Worm (Caenorhabditis elegans): ENCODE data around the gene nep-12.

nep-12 gene

DNA sequence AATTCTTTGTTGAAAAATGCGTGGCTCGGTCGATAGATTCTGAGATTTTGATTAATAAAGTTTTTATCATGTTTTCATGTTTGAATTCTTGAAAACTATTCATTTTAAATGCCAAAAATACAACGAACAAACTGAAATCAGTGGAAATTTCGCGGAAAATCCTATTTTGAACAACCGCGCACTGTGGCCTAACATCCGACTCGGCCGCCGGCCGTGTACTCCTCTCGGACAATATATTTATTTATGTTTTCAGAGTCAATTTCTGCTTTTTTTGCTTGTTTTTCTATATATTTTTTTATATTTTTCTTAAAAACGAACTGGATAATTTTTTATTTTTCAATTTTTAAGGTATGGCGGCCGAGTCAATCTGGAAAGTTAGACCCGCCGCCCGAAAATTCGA, 6.9 kb upstream of the nep-12 start, which contains the start of gene F26G1.1 (continued):
- TF ChIP-seq pag-3 (tag; optimal IDR thresholded peaks at IDR 0.05; ENCODE audit: borderline replicate concordance) (no peak), rnt-1 (tag; optimal IDR thresholded peaks at IDR 0.05) (peak; percentile 12), ttx-3 (tag; optimal IDR thresholded peaks at IDR 0.05) (peak; percentile 58), pros-1 (tag; optimal IDR thresholded peaks at IDR 0.05) (no peak), fkh-6 (tag; optimal IDR thresholded peaks at IDR 0.05) (peak; percentile 14), ceh-48 (tag; optimal IDR thresholded peaks at IDR 0.05) (no peak), syd-9 (tag; optimal IDR thresholded peaks at IDR 0.05) (no peak), ceh-9 (tag; optimal IDR thresholded peaks at IDR 0.05) (no peak), hlh-8 (tag; optimal IDR thresholded peaks at IDR 0.05) (peak; percentile 90), tbx-7 (tag; optimal IDR thresholded peaks at IDR 0.05) (peak; percentile 93), F13H6.1 (tag; optimal IDR thresholded peaks at IDR 0.05) (peak; percentile 63), unc-86 (tag; optimal IDR thresholded peaks at IDR 0.05) (no peak), fax-1 (tag; optimal IDR thresholded peaks at IDR 0.05) (peak; percentile 57), hlh-13 (GFP tag; optimal IDR thresholded peaks at IDR 0.05) (no peak), ceh-2 (tag; optimal IDR thresholded peaks at IDR 0.05) (peak; percentile 90), ceh-24 (tag; optimal IDR thresholded peaks at IDR 0.05) (no peak), ceh-31 (tag; optimal IDR thresholded peaks at IDR 0.05) (peak; percentile 90), pqm-1 (tag; optimal IDR thresholded peaks at IDR 0.05) (no peak), T23F11.4 (GFP tag; optimal IDR thresholded peaks at IDR 0.05) (no peak)

DNA sequence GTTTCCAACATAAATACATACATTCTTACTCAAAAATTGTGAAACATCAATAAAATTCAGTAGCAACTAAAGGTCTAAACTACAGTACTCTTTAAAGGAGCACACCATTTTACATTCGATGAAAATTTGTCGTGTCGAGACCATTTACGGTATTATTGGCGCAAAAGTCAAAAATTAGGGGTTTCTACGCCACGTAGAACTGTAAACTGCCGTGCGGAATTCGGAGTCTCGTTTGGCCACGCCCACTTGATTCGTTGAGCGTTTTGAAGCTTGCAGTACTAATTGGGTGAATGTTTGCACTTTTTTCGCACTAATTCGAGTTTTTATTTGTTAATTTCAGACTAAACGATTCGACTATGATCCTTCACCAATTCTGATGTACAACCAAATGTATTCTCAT, 6.4 kb upstream of the nep-12 start:
- TF ChIP-seq fkh-10 (GFP tag; optimal IDR thresholded peaks at IDR 0.05): no peak
- TF ChIP-seq ceh-34 (tag; optimal IDR thresholded peaks at IDR 0.05): no peak
- TF ChIP-seq pqm-1 (tag; optimal IDR thresholded peaks at IDR 0.05): no peak
- TF ChIP-seq ama-1 (optimal IDR thresholded peaks at IDR 0.05): no peak
- no peak for TF ChIP-seq pag-3 (tag; optimal IDR thresholded peaks at IDR 0.05; ENCODE audit: borderline replicate concordance)
- TF ChIP-seq syd-9 (tag; optimal IDR thresholded peaks at IDR 0.05): no peak
- TF ChIP-seq unc-55 (GFP tag; optimal IDR thresholded peaks at IDR 0.05): no peak
- TF ChIP-seq ceh-19 (GFP tag; optimal IDR thresholded peaks at IDR 0.05): no peak
- TF ChIP-seq pat-9 (tag; optimal IDR thresholded peaks at IDR 0.05): no peak
- no peak for TF ChIP-seq nhr-232 (tag; optimal IDR thresholded peaks at IDR 0.05)
- TF ChIP-seq tbx-2 (tag; optimal IDR thresholded peaks at IDR 0.05): no peak
- TF ChIP-seq pha-2 (tag; optimal IDR thresholded peaks at IDR 0.05): no peak
- TF ChIP-seq gmeb-2 (tag; optimal IDR thresholded peaks at IDR 0.05): no peak
- no peak for TF ChIP-seq sox-4 (tag; optimal IDR thresholded peaks at IDR 0.05)
- TF ChIP-seq sdc-2 (tag; optimal IDR thresholded peaks at IDR 0.05): no peak
- TF ChIP-seq che-1 (tag; optimal IDR thresholded peaks at IDR 0.05): no peak
- TF ChIP-seq unc-42 (tag; optimal IDR thresholded peaks at IDR 0.05): no peak
- TF ChIP-seq mec-3 (tag; optimal IDR thresholded peaks at IDR 0.05; ENCODE audit: borderline replicate concordance): no peak
- no peak for TF ChIP-seq K02D7.2 (tag; optimal IDR thresholded peaks at IDR 0.05)

DNA sequence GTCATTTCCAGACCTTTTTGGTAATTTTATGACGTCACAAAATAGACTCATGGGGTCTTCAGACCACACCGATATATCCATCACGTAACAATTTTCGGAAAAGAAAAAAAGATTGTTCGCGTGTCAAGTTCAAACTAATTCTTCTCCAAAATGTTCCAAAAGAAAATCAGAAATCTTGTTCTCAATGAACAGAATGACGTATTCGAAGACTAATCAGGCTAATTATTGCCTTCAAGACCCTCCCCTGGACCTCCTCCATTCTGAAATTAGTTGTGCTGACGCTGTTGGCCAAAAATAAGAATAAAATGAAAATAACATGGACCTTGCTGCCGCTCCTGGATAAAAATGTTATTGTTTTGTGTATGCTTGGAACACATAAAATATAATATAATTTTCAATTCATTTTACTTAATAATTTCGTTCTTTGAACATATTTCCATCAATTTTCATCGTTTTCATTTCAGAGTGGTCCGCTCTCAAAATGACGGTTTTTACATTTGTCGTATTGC, 5.6 kb upstream of the nep-12 start, which contains the start of gene F26G1.15:
Gene F26G1.15 (plus strand): TSS at position 459 of the 509 bp plus-strand sequence.
- no peak for TF ChIP-seq fkh-10 (GFP tag; optimal IDR thresholded peaks at IDR 0.05)
- TF ChIP-seq hlh-8 (tag; optimal IDR thresholded peaks at IDR 0.05): no peak
- no peak for TF ChIP-seq ceh-45 (GFP tag; IDR thresholded peaks at IDR 0.05)
- TF ChIP-seq nhr-232 (tag; optimal IDR thresholded peaks at IDR 0.05): no peak
- no peak for TF ChIP-seq dve-1 (tag; optimal IDR thresholded peaks at IDR 0.05)
- no peak for TF ChIP-seq ets-4 (tag; optimal IDR thresholded peaks at IDR 0.05)
- TF ChIP-seq ceh-18 (tag; optimal IDR thresholded peaks at IDR 0.05): no peak
- TF ChIP-seq ztf-16 (tag; optimal IDR thresholded peaks at IDR 0.05): no peak
- no peak for TF ChIP-seq pros-1 (tag; optimal IDR thresholded peaks at IDR 0.05)
- TF ChIP-seq tbx-2 (tag; optimal IDR thresholded peaks at IDR 0.05): no peak
- TF ChIP-seq K09A11.1 (tag; optimal IDR thresholded peaks at IDR 0.05; ENCODE audit: insufficient read depth): no peak
- TF ChIP-seq lin-11 (tag; optimal IDR thresholded peaks at IDR 0.05): no peak
- no peak for TF ChIP-seq ceh-2 (tag; optimal IDR thresholded peaks at IDR 0.05)
- TF ChIP-seq fkh-6 (tag; optimal IDR thresholded peaks at IDR 0.05): no peak
